Worm (Caenorhabditis elegans) whole organism, L3 larva: ENCODE results near the gene F37A8.1.
A peak's percentile ranks its signal among the peaks of the same experiment; 100 is the strongest.

Source experiments
- R02D3.7 ChIP-seq: fragments of 150-350 bp; optimal IDR thresholded peaks from 2 replicates; lab custom pipeline; 2014; ENCODE audit warnings: missing biosample characterization, missing genetic modification characterization
- ZK546.5 ChIP-seq: sonication (generic microtip); optimal IDR thresholded peaks from 2 replicates; lab custom pipeline; 2017; ENCODE audit warnings: missing biosample characterization, missing genetic modification characterization
- aly-2 ChIP-seq: fragments of 150-350 bp; optimal IDR thresholded peaks from 2 replicates; lab custom pipeline; 2014; ENCODE audit warnings: missing biosample characterization, missing genetic modification characterization
- ama-1 ChIP-seq: fragments of 150-350 bp; optimal IDR thresholded peaks from 2 replicates; lab custom pipeline; 2018
- ceh-28 ChIP-seq: fragments of 150-350 bp; optimal IDR thresholded peaks from 2 replicates; lab custom pipeline; 2014; ENCODE audit warnings: missing biosample characterization, missing genetic modification reagents, missing genetic modification characterization
- egl-27 ChIP-seq: sonication (generic microtip); optimal IDR thresholded peaks from 4 replicates; lab custom pipeline; 2017; ENCODE audit warnings: missing biosample characterization, missing genetic modification reagents, missing genetic modification characterization
- egl-5 ChIP-seq: fragments of 150-350 bp; optimal IDR thresholded peaks from 2 replicates; lab custom pipeline; 2017; ENCODE audit warnings: missing biosample characterization, missing genetic modification reagents, missing genetic modification characterization, inconsistent platforms
- elt-3 ChIP-seq, 3 experiments: fragments of 150-350 bp in 1 of 3; sonication (generic microtip) in 2 of 3; optimal IDR thresholded peaks; 2 replicates in 2 of 3; 4 replicates in 1 of 3; lab custom pipeline; 2014 to 2017; ENCODE audit warnings: missing biosample characterization in 3 of 3, missing genetic modification characterization in 3 of 3
- eor-1 ChIP-seq, 2 experiments: fragments of 150-350 bp; optimal IDR thresholded peaks; 2 replicates each; lab custom pipeline; 2014 to 2018; ENCODE audit warnings: missing biosample characterization in 2 of 2, missing genetic modification characterization in 2 of 2
- fkh-10 ChIP-seq: sonication (generic microtip); optimal IDR thresholded peaks from 2 replicates; lab custom pipeline; 2017; ENCODE audit warnings: missing biosample characterization, missing genetic modification reagents, missing genetic modification characterization
- fkh-2 ChIP-seq: fragments of 150-350 bp; optimal IDR thresholded peaks from 2 replicates; lab custom pipeline; 2014; ENCODE audit warnings: missing biosample characterization, missing genetic modification reagents, missing genetic modification characterization
- hmg-11 ChIP-seq: sonication (generic microtip); optimal IDR thresholded peaks from 2 replicates; lab custom pipeline; 2016; ENCODE audit warnings: missing genetic modification characterization, missing compliant biosample characterization
- jun-1 ChIP-seq: fragments of 150-350 bp; optimal IDR thresholded peaks from 2 replicates; lab custom pipeline; 2014; ENCODE audit warnings: missing biosample characterization, missing genetic modification reagents, missing genetic modification characterization
- lin-15B ChIP-seq: fragments of 150-350 bp; optimal IDR thresholded peaks from 2 replicates; lab custom pipeline; 2014; ENCODE audit warnings: missing biosample characterization, missing genetic modification characterization
- lin-39 ChIP-seq: fragments of 150-350 bp; optimal IDR thresholded peaks from 2 replicates; lab custom pipeline; 2018; ENCODE audit warnings: missing biosample characterization, missing genetic modification reagents, missing genetic modification characterization
- lsy-12 ChIP-seq: sonication (generic microtip); optimal IDR thresholded peaks from 2 replicates; lab custom pipeline; 2016; ENCODE audit warnings: mild to moderate bottlenecking, missing genetic modification characterization, missing compliant biosample characterization
- mdl-1 ChIP-seq: fragments of 150-350 bp; optimal IDR thresholded peaks from 2 replicates; lab custom pipeline; 2014; ENCODE audit warnings: missing biosample characterization, missing genetic modification characterization
- mml-1 ChIP-seq: fragments of 150-350 bp; sonication (generic microtip); optimal IDR thresholded peaks from 3 replicates; lab custom pipeline; 2014; ENCODE audit warnings: missing biosample characterization, missing genetic modification characterization
- nfya-1 ChIP-seq: sonication (generic microtip); optimal IDR thresholded peaks from 2 replicates; lab custom pipeline; 2017; ENCODE audit warnings: missing genetic modification characterization, mild to moderate bottlenecking, missing compliant biosample characterization, antibody characterized with exemption, moderate library complexity; ENCODE audit not compliant: insufficient read depth
- nhr-11 ChIP-seq: fragments of 150-350 bp; optimal IDR thresholded peaks from 2 replicates; lab custom pipeline; 2014; ENCODE audit warnings: missing biosample characterization, missing genetic modification characterization
- nhr-12 ChIP-seq: fragments of 150-350 bp; optimal IDR thresholded peaks from 2 replicates; lab custom pipeline; 2014; ENCODE audit warnings: missing biosample characterization, missing genetic modification characterization
- nhr-43 ChIP-seq: sonication (generic microtip); optimal IDR thresholded peaks from 2 replicates; lab custom pipeline; 2016; ENCODE audit warnings: mild to moderate bottlenecking, missing genetic modification characterization, missing compliant biosample characterization; ENCODE audit not compliant: poor library complexity, severe bottlenecking
- nhr-67 ChIP-seq: fragments of 150-350 bp; optimal IDR thresholded peaks from 2 replicates; lab custom pipeline; 2014; ENCODE audit warnings: missing biosample characterization, missing genetic modification characterization
- nhr-76 ChIP-seq: fragments of 150-350 bp; sonication (generic microtip); optimal IDR thresholded peaks from 5 replicates; lab custom pipeline; 2014; ENCODE audit warnings: missing biosample characterization, missing genetic modification characterization
- nhr-77 ChIP-seq: fragments of 150-350 bp; optimal IDR thresholded peaks from 2 replicates; lab custom pipeline; 2014; ENCODE audit warnings: missing biosample characterization, missing genetic modification characterization
- pha-4 ChIP-seq: fragments of 150-350 bp; optimal IDR thresholded peaks from 2 replicates; lab custom pipeline; 2014; ENCODE audit warnings: missing biosample characterization, missing genetic modification reagents, missing genetic modification characterization
- pqm-1 ChIP-seq: fragments of 150-350 bp; optimal IDR thresholded peaks from 2 replicates; lab custom pipeline; 2017; ENCODE audit warnings: missing biosample characterization, missing genetic modification characterization, inconsistent platforms
- sea-2 ChIP-seq: fragments of 150-350 bp; sonication (generic microtip); optimal IDR thresholded peaks from 4 replicates; lab custom pipeline; 2014; ENCODE audit warnings: missing biosample characterization, missing genetic modification reagents, missing genetic modification characterization
- skn-1 ChIP-seq: fragments of 150-350 bp; optimal IDR thresholded peaks from 2 replicates; lab custom pipeline; 2014; ENCODE audit warnings: missing biosample characterization, missing genetic modification characterization
- unc-62 ChIP-seq: fragments of 150-350 bp; sonication (generic microtip); optimal IDR thresholded peaks from 4 replicates; lab custom pipeline; 2014; ENCODE audit warnings: missing biosample characterization, missing genetic modification reagents, missing genetic modification characterization
- zag-1 ChIP-seq: fragments of 150-350 bp; optimal IDR thresholded peaks from 2 replicates; lab custom pipeline; 2014; ENCODE audit warnings: missing biosample characterization, missing genetic modification characterization
- ztf-11 ChIP-seq: fragments of 150-350 bp; optimal IDR thresholded peaks from 2 replicates; lab custom pipeline; 2014; ENCODE audit warnings: missing biosample characterization, missing genetic modification characterization

F37A8.1 gene

ce11 chrIII:3964237-3964636, 36.0 kb downstream of the F37A8.1 start, which contains the start of gene R10E9.2:
Gene R10E9.2 (minus strand): TSS chrIII:3964337.
- no peak for TF ChIP-seq nhr-43 (tag; lab: Kevin White, UChicago)
- TF ChIP-seq, all 47 proteins: peak for 0

DNA sequence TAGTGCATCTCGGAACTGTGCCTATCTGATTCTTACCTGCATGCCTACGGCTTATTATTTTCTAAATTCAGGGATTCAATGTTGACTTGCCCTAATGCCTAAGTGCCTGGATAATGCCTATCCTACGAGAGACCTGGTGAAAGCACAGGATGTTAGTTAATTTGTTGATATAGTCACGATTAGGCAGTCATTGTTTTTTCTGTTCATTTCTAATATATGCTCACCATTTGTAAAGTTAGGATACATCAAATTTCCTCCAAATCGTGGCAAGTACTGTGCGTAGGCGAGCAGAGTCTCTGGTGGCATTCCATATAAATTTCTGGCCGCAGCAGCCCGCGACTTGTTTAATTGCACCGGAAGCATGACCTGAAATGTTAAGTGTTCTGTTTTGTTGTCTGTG, 37.9 kb downstream of the F37A8.1 start:
- TF ChIP-seq nhr-76 (tag; lab: Kevin White, UChicago) (no peak), ztf-11 (tag; lab: Kevin White, UChicago) (no peak), lin-15B (no peak)

DNA sequence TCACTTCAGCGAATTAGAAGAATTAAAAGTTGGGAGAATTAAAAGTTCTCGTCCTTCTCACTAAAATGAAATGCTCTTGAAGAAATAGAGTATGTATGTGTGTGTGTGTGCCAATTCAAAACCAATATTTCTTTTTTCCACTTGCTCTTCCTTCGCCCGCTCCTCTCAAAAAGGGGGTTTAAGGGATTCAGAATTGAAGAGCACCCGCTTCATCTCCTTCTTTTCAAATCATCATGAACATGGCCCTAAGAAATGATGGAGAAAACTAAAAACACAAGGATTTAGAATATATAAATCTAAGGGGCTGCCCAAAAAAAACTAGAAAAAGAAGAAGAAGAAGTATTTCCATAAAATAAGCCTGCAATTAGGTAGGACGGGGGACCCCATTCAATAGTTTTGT, 40.9 kb downstream of the F37A8.1 start:
- no peak for TF ChIP-seq nhr-12 (tag; lab: Kevin White, UChicago)
- no peak for TF ChIP-seq egl-5 (tag; lab: Kevin White, UChicago)
- TF ChIP-seq ceh-28 = no peak
- peak; percentile 38 for TF ChIP-seq lin-39 (tag; lab: Kevin White, UChicago)
- no peak for TF ChIP-seq eor-1 (tag; optimal IDR thresholded peaks at IDR 0.05; lab: Kevin White, UChicago)
- no peak for TF ChIP-seq mdl-1

DNA sequence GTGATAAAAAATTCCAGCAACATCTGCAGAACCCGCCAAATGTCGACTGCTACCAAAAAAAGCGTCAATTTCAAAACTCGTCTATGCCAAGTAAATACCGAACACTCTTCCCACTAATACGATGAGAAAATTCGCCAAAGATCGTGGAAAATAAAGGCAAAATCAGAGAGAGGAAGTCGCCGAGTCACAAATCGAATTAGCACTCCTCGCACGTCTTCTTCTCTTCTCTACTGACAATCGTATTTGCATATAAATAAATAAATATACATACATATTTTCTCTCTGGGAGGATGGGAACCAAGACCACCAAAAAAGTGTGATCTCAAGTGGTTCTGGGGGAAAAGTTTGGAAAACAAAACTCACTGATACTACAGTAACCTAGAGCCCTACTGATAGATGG, 42.2 kb downstream of the F37A8.1 start:
- TF ChIP-seq jun-1 (tag; lab: Kevin White, UChicago) (no peak), skn-1 (tag; lab: Kevin White, UChicago) (no peak), nfya-1 (no peak), pqm-1 (tag; lab: Kevin White, UChicago) (no peak), R02D3.7 (tag; lab: Kevin White, UChicago) (no peak), pha-4 (no peak), fkh-10 (no peak), mml-1 (no peak), egl-27 (tag; lab: Kevin White, UChicago) (no peak), lsy-12 (tag; lab: Kevin White, UChicago) (no peak), ZK546.5 (tag; lab: Kevin White, UChicago) (no peak), fkh-2 (tag; lab: Kevin White, UChicago) (no peak), lin-39 (tag; lab: Kevin White, UChicago) (no peak), nhr-76 (tag; lab: Kevin White, UChicago) (no peak), nhr-11 (tag; lab: Kevin White, UChicago) (no peak), ama-1 (no peak), nhr-12 (tag; lab: Kevin White, UChicago) (no peak)

ce11 chrIII:3972687-3973086, 44.5 kb downstream of the F37A8.1 start, which contains the start of gene R10E9.4:
Gene R10E9.4 (minus strand): TSS chrIII:3972787.
- TF ChIP-seq nhr-67 (tag; lab: Kevin White, UChicago) = no peak
- TF ChIP-seq nhr-76 (tag; lab: Kevin White, UChicago) = no peak
- no peak for TF ChIP-seq zag-1
- no peak for TF ChIP-seq egl-5 (tag; lab: Kevin White, UChicago)

DNA sequence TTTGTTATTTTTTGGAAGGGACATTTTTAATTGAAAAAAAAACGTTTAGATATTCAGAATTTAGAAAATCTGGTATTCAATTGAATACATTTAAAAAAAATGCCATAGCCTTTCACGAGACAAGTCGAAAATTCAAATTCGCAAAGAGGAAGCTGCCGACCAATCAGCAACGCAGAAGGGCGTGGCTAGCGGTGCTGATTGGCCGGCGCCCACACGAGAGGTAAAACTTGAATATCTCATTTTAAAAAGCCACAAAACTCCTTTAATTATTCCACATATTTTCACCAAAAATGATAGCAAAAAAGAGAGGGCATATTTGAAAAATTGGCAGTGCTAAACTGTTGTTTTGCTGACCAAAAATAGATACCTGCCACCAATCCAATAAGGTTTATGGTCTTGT, 46.3 kb downstream of the F37A8.1 start:
- TF ChIP-seq nfya-1 (peak; percentile 75), aly-2 (no peak), elt-3 (tag; optimal IDR thresholded peaks at IDR 0.05; lab: Kevin White, UChicago) (no peak), egl-27 (tag; lab: Kevin White, UChicago) (no peak)
- TF ChIP-seq, all 47 proteins: peak for 1

- peak; percentile 84 for TF ChIP-seq pha-4
- TF ChIP-seq elt-3 (tag; optimal IDR thresholded peaks at IDR 0.05; lab: Kevin White, UChicago) = no peak
- TF ChIP-seq jun-1 (tag; lab: Kevin White, UChicago) = no peak
- TF ChIP-seq, all 47 proteins: peak for 1
These were observed 46.8 kb downstream of the F37A8.1 start for ce11 chrIII:3975008-3975407.

- TF ChIP-seq unc-62 (no peak), sea-2 (GFP tag; lab: Kevin White, UChicago) (no peak), ztf-11 (tag; lab: Kevin White, UChicago) (no peak), nhr-77 (tag; lab: Kevin White, UChicago) (no peak), hmg-11 (tag; lab: Kevin White, UChicago) (peak; percentile 31), fkh-2 (tag; lab: Kevin White, UChicago) (no peak), jun-1 (tag; lab: Kevin White, UChicago) (no peak)
These were observed 48.1 kb downstream of the F37A8.1 start, which contains the start of gene msi-1 for ce11 chrIII:3976291-3976690. Gene msi-1 (minus strand): TSS chrIII:3976391.
